4 fruit fly cellular contexts compared by ENCODE assay signal in genomic region chr2L:7133506-7134270, dm6.
TF ChIP-seq lines count a peak whose summit lies in the region.

No protein-coding gene starts in this region.

- no peak for TF ChIP-seq CTCF in whole organism, embryonic (GFP tag; optimal IDR thresholded peaks at IDR 0.05; lab: Kevin White, UChicago)

TF ChIP-seq in whole organism, adult, 20 proteins besides CTCF, POLR2A, EP300 and RAD21:
- TF ChIP-seq CG1620 (GFP tag; optimal IDR thresholded peaks at IDR 0.05; lab: Kevin White, UChicago) (no peak), CG33017 (tag; optimal IDR thresholded peaks at IDR 0.05; lab: Kevin White, UChicago) (no peak), pad (GFP tag; optimal IDR thresholded peaks at IDR 0.05; lab: Kevin White, UChicago) (peak; percentile 85), Hr96 (GFP tag; optimal IDR thresholded peaks at IDR 0.05; lab: Kevin White, UChicago) (no peak)

TF ChIP-seq in whole organism, embryonic, 481 proteins besides CTCF, POLR2A, EP300 and RAD21 (continues in another document):
- TF ChIP-seq zfh1 (GFP tag; IDR thresholded peaks at IDR 0.05; lab: Robert Waterston, UW), result no peak
- peak; percentile 0 for TF ChIP-seq CG15479 (GFP tag; optimal IDR thresholded peaks at IDR 0.05; lab: Kevin White, UChicago)
- peak; percentile 70 for TF ChIP-seq Jarid2 (GFP tag; optimal IDR thresholded peaks at IDR 0.05; lab: Kevin White, UChicago)
- 0 out of 2 replicates have a peak, but pooled peaks have one; percentile 21 for TF ChIP-seq Bgb (GFP tag; IDR thresholded peaks at IDR 0.05; lab: Robert Waterston, UW; ENCODE audit: partially characterized antibody)
- 0 out of 4 replicates have a peak, but pooled peaks have one; percentile 31 for TF ChIP-seq Dll (GFP tag; IDR thresholded peaks at IDR 0.05; lab: Robert Waterston, UW; ENCODE audit: partially characterized antibody)
- TF ChIP-seq CG6791 (GFP tag; IDR thresholded peaks at IDR 0.05; lab: Robert Waterston, UW; ENCODE audit: partially characterized antibody), result peak; percentile 59; the same call in 2 of the 3 replicates
- peak; percentile 18 for TF ChIP-seq MTF-1 (GFP tag; optimal IDR thresholded peaks at IDR 0.05; lab: Kevin White, UChicago; ENCODE audit: borderline replicate concordance)
- peak; percentile 12 for TF ChIP-seq CG17829 (tag; optimal IDR thresholded peaks at IDR 0.05; lab: Kevin White, UChicago)
- TF ChIP-seq CG6813 (GFP tag; optimal IDR thresholded peaks at IDR 0.05; lab: Kevin White, UChicago), result no peak
- TF ChIP-seq CG2202 (tag; optimal IDR thresholded peaks at IDR 0.05; lab: Kevin White, UChicago), result no peak
- TF ChIP-seq CG8359 (GFP tag; optimal IDR thresholded peaks at IDR 0.05; lab: Kevin White, UChicago; ENCODE audit: borderline replicate concordance), result peak; percentile 50
- peak; percentile 81 for TF ChIP-seq sd (tag; optimal IDR thresholded peaks at IDR 0.05; lab: Kevin White, UChicago)
- TF ChIP-seq CG6765 (GFP tag; optimal IDR thresholded peaks at IDR 0.05; lab: Kevin White, UChicago), result no peak
- TF ChIP-seq Opbp (GFP tag; IDR thresholded peaks at IDR 0.05; lab: Robert Waterston, UW; ENCODE audit: partially characterized antibody), result 0 out of 3 replicates have a peak, but pooled peaks have one; percentile 11
- TF ChIP-seq CG11504 (tag; optimal IDR thresholded peaks at IDR 0.05; lab: Kevin White, UChicago), result peak; percentile 100
- TF ChIP-seq chinmo (GFP tag; IDR thresholded peaks at IDR 0.05; lab: Robert Waterston, UW; ENCODE audit: partially characterized antibody), result peak; percentile 83; the same call in 1 of the 4 replicates
- no peak for TF ChIP-seq CG13296 (GFP tag; optimal IDR thresholded peaks at IDR 0.05; lab: Kevin White, UChicago)
- peak; percentile 22 for TF ChIP-seq fd64A (GFP tag; optimal IDR thresholded peaks at IDR 0.05; lab: Kevin White, UChicago)
- TF ChIP-seq eve (GFP tag; optimal IDR thresholded peaks at IDR 0.05; lab: Kevin White, UChicago), result peak in 1 of 2 experiments; percentile 76
- TF ChIP-seq D19A (tag; optimal IDR thresholded peaks at IDR 0.05; lab: Kevin White, UChicago), result peak; percentile 32
- 0 out of 2 replicates have a peak, but pooled peaks have one; percentile 28 for TF ChIP-seq vvl (GFP tag; IDR thresholded peaks at IDR 0.05; lab: Robert Waterston, UW)
- TF ChIP-seq E2f2 (GFP tag; IDR thresholded peaks at IDR 0.05; lab: Robert Waterston, UW), result peak; percentile 12; the same call in 1 of the 2 replicates
- TF ChIP-seq CG32532 (GFP tag; IDR thresholded peaks at IDR 0.05; lab: Robert Waterston, UW), result no peak
- peak; percentile 48 for TF ChIP-seq sna (GFP tag; IDR thresholded peaks at IDR 0.05; lab: Robert Waterston, UW; ENCODE audit: partially characterized antibody)
- peak; percentile 64 for TF ChIP-seq CG12769 (tag; optimal IDR thresholded peaks at IDR 0.05; lab: Kevin White, UChicago)

TF ChIP-seq in whole organism, prepupa, 60 proteins besides CTCF, POLR2A, EP300 and RAD21:
- no peak for TF ChIP-seq OdsH (GFP tag; optimal IDR thresholded peaks at IDR 0.05; lab: Kevin White, UChicago)
- no peak for TF ChIP-seq CG7368 (GFP tag; optimal IDR thresholded peaks at IDR 0.05; lab: Kevin White, UChicago)
- peak; percentile 97 for TF ChIP-seq dsx (GFP tag; optimal IDR thresholded peaks at IDR 0.05; lab: Kevin White, UChicago; ENCODE audit: poor library complexity, severe bottlenecking)
- peak; percentile 36 for TF ChIP-seq fkh (GFP tag; optimal IDR thresholded peaks at IDR 0.05; lab: Kevin White, UChicago)
- TF ChIP-seq CG6163 (GFP tag; IDR thresholded peaks at IDR 0.05; lab: Robert Waterston, UW), result 0 out of 3 replicates have a peak, but pooled peaks have one; percentile 10

TF ChIP-seq in whole organism, pupa, 21 proteins besides CTCF, POLR2A, EP300 and RAD21:
- TF ChIP-seq CG12605 (GFP tag; IDR thresholded peaks at IDR 0.05; lab: Robert Waterston, UW) (no peak), CG34367 (tag; optimal IDR thresholded peaks at IDR 0.05; lab: Kevin White, UChicago) (no peak), Ets98B (GFP tag; IDR thresholded peaks at IDR 0.05; lab: Robert Waterston, UW) (peak; percentile 15; the same call in 1 of the 2 replicates)
